Fruit fly (Drosophila melanogaster) Kc167 (cell line): Measurements from ENCODE around the gene GCC185.

Source experiments
- psq ChIP-seq: fragments of >200 bp; optimal IDR thresholded peaks from 2 replicates; lab custom pipeline; 2017; ENCODE audit warnings: missing external identifiers
- ttk ChIP-seq: sonication (Bioruptor generic); optimal IDR thresholded peaks from 2 replicates; lab custom pipeline; 2017; ENCODE audit warnings: missing external identifiers

- TF ChIP-seq psq (lab: Kevin White, UChicago) = no peak
- TF ChIP-seq ttk (lab: Kevin White, UChicago) = no peak
Observed at dm6 chr3R:11973826-11974225, 36.7 kb upstream of the GCC185 start.
